ENCODE assay signal across 3 fruit fly cellular contexts in the genomic region with DNA sequence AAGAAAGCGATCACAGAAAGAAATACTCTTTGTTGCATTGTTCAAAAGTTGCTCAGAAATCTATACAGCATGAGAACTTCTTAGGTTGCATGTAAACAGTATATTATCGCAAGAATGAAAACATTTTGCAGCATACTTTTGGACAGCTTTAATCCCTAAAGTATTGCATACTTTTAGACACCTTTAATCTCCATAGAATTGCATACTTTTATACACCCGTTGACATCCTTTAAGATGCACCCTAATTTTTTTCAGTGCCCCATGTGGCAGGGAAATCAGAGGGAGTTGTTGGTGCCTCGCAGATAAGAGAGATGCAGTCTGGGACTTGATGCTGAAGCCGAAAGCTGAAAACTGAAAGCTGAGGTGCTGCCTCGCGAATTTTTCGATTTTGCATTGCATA.
A peak's percentile ranks its signal among the peaks of the same experiment; 100 is the strongest.
TF ChIP-seq lines count a peak whose summit lies in the region.

No protein-coding gene starts in this region.

- no peak for TF ChIP-seq CTCF in whole organism, embryonic (GFP tag; optimal IDR thresholded peaks at IDR 0.05; lab: Kevin White, UChicago)

TF ChIP-seq in whole organism, embryonic, 481 proteins besides CTCF, POLR2A, EP300 and RAD21:
- TF ChIP-seq z (GFP tag; IDR thresholded peaks at IDR 0.05; lab: Robert Waterston, UW) (no peak), CG8290 (GFP tag; optimal IDR thresholded peaks at IDR 0.05; lab: Kevin White, UChicago) (peak; percentile 99), CG8290 (tag; optimal IDR thresholded peaks at IDR 0.05; lab: Kevin White, UChicago) (peak in 1 of 2 experiments; percentile 86), CG17612 (GFP tag; IDR thresholded peaks at IDR 0.05; lab: Robert Waterston, UW) (peak; percentile 96)

TF ChIP-seq in whole organism, prepupa, 60 proteins besides CTCF, POLR2A, EP300 and RAD21:
- TF ChIP-seq CG4318 (GFP tag; optimal IDR thresholded peaks at IDR 0.05; lab: Kevin White, UChicago) (no peak), CG6163 (GFP tag; IDR thresholded peaks at IDR 0.05; lab: Robert Waterston, UW) (0 out of 3 replicates have a peak, but pooled peaks have one; percentile 8), svp (GFP tag; lab: Kevin White, UChicago) (peak; percentile 30)
TF ChIP-seq in whole organism, prepupa: peak in this region for 2.

TF ChIP-seq in whole organism, wandering third instar larva, 38 proteins besides CTCF, POLR2A, EP300 and RAD21:
- TF ChIP-seq br (GFP tag; optimal IDR thresholded peaks at IDR 0.05; lab: Kevin White, UChicago) (no peak), Myc (optimal IDR thresholded peaks at IDR 0.05; lab: Kevin White, UChicago) (peak; percentile 47), Dfd (GFP tag; optimal IDR thresholded peaks at IDR 0.05; lab: Kevin White, UChicago) (no peak)
